Fruit fly (Drosophila melanogaster) whole organism, prepupa: ENCODE measurements around the gene Cmtr1.

ENCODE experiments used
- CG10669 ChIP-seq: fragments of 200-800 bp; sonication (Bioruptor generic); optimal IDR thresholded peaks from 3 replicates; lab custom pipeline; 2018; ENCODE audit warnings: missing biosample characterization, mild to moderate bottlenecking, missing genetic modification characterization, moderate library complexity
- CG16779 ChIP-seq: fragments of 200-800 bp; sonication (Bioruptor generic); optimal IDR thresholded peaks from 3 replicates; lab custom pipeline; 2017; ENCODE audit warnings: missing biosample characterization, mild to moderate bottlenecking, missing genetic modification characterization
- CG9139 ChIP-seq: fragments of 200-800 bp; sonication (Bioruptor generic); optimal IDR thresholded peaks from 3 replicates; lab custom pipeline; 2017; ENCODE audit warnings: missing biosample characterization, mild to moderate bottlenecking, missing genetic modification characterization
- Sox102F ChIP-seq: fragments of 200-800 bp; sonication (Bioruptor generic); optimal IDR thresholded peaks from 2 replicates; lab custom pipeline; 2016; ENCODE audit warnings: missing biosample characterization, mild to moderate bottlenecking, missing genetic modification characterization
- svp ChIP-seq: fragments of 200-800 bp; sonication (Bioruptor generic); peaks from one replicate; lab custom pipeline; 2016; ENCODE audit warnings: missing biosample characterization, missing genetic modification characterization

DNA sequence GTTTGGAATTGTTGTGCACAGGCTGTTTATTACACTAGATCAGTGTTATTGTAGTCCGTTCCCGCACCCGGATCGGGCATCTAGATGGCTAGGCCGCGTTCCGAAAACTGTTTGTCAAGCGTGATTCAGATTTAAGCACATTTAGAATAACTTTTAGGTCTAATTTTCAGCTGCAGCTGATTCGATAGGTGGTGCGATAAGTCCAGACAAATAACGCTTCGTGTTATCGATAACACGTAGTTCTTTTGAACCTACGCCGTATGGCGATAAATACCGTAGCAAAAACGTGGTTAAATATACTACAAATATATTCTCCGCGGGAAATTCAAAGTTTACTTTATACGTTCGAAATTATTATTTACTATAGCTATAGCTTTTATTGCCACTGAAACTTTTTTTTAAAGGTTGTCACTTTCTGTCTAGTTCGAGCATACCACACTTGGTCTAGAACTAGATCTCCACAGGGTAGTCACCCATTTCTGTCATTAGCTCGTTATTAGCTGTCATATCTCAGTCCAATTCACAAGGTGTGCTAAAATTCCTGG, at the start of gene Cmtr1, which contains the start of gene CG15375:
- no peak for TF ChIP-seq CG10669 (GFP tag; lab: Kevin White, UChicago)
- no peak for TF ChIP-seq CG9139 (GFP tag; lab: Kevin White, UChicago)
- TF ChIP-seq CG16779 (tag; lab: Kevin White, UChicago), result no peak
- TF ChIP-seq Sox102F (GFP tag; lab: Kevin White, UChicago), result no peak
- no peak for TF ChIP-seq svp
